Fruit fly (Drosophila melanogaster) whole organism, embryonic: ENCODE results near the gene CG14913.

Experiments used
- Adf1 ChIP-seq: fragments of 200-800 bp; sonication (Bioruptor generic); IDR thresholded peaks from 2 replicates; pipeline ENCODE4 v1.3.6; 2022; ENCODE audit warnings: missing biosample characterization, missing genetic modification characterization
- Awh ChIP-seq: fragments of 200-800 bp; sonication (Bioruptor generic); IDR thresholded peaks from 2 replicates; pipeline ENCODE4, ENCODE4 v1.3.6; 2022; ENCODE audit warnings: missing biosample characterization, missing genetic modification characterization
- B-H1 ChIP-seq: fragments of 200-800 bp; sonication (Bioruptor generic); IDR thresholded peaks from 3 replicates; pipeline ENCODE4 v1.3.6; 2022; ENCODE audit warnings: missing biosample characterization, missing genetic modification characterization
- CG10209 ChIP-seq: fragments of 200-800 bp; sonication (Bioruptor generic); optimal IDR thresholded peaks from 3 replicates; lab custom pipeline; 2017; ENCODE audit warnings: missing biosample characterization, mild to moderate bottlenecking, missing genetic modification characterization, missing genetic modification reagents
- CG10366 ChIP-seq: fragments of 200-800 bp; sonication (Bioruptor generic); IDR thresholded peaks from 2 replicates; pipeline ENCODE4 v1.3.6; 2022; ENCODE audit warnings: missing biosample characterization, missing genetic modification characterization
- CG10565 ChIP-seq: fragments of 200-800 bp; sonication (Bioruptor generic); optimal IDR thresholded peaks from 3 replicates; lab custom pipeline; 2016; ENCODE audit warnings: missing biosample characterization, mild to moderate bottlenecking, missing genetic modification characterization
- CG10654 ChIP-seq: fragments of 200-800 bp; sonication (Bioruptor generic); optimal IDR thresholded peaks from 2 replicates; lab custom pipeline; 2016; ENCODE audit warnings: missing biosample characterization, missing genetic modification characterization
- CG11085 ChIP-seq: fragments of 200-800 bp; sonication (Bioruptor generic); IDR thresholded peaks from 2 replicates; pipeline ENCODE4 v1.3.6; 2022; ENCODE audit warnings: missing biosample characterization, missing genetic modification characterization
- CG11456 ChIP-seq: fragments of 200-800 bp; sonication (Bioruptor generic); IDR thresholded peaks from 3 replicates; pipeline ENCODE4 v1.3.6; 2022; ENCODE audit warnings: missing biosample characterization, missing genetic modification characterization
- CG11560 ChIP-seq: fragments of 200-800 bp; sonication (Bioruptor generic); IDR thresholded peaks from 3 replicates; pipeline ENCODE4 v1.3.6; 2022; ENCODE audit warnings: missing biosample characterization, missing genetic modification characterization
- CG12299 ChIP-seq: fragments of 200-800 bp; sonication (Bioruptor generic); optimal IDR thresholded peaks from 2 replicates; lab custom pipeline; 2018; ENCODE audit warnings: missing biosample characterization, mild to moderate bottlenecking, missing genetic modification characterization
- CG12769 ChIP-seq: fragments of 200-800 bp; sonication (Bioruptor generic); optimal IDR thresholded peaks from 2 replicates; lab custom pipeline; 2019; ENCODE audit warnings: missing biosample characterization, mild to moderate bottlenecking, missing genetic modification characterization, moderate library complexity
- CG17802 ChIP-seq: fragments of 200-800 bp; sonication (Bioruptor generic); optimal IDR thresholded peaks from 2 replicates; lab custom pipeline; 2018; ENCODE audit warnings: missing biosample characterization, mild to moderate bottlenecking, missing genetic modification characterization, moderate library complexity
- CG2199 ChIP-seq: fragments of 200-800 bp; sonication (Bioruptor generic); IDR thresholded peaks from 3 replicates; pipeline ENCODE4 v1.3.6; 2022; ENCODE audit warnings: missing biosample characterization, missing genetic modification characterization
- CG2712 ChIP-seq: fragments of 200-800 bp; optimal IDR thresholded peaks from 3 replicates; lab custom pipeline; 2019; ENCODE audit warnings: missing biosample characterization, mild to moderate bottlenecking, missing genetic modification characterization, moderate library complexity
- CG4282 ChIP-seq: fragments of 200-800 bp; sonication (Bioruptor generic); optimal IDR thresholded peaks from 2 replicates; lab custom pipeline; 2016; ENCODE audit warnings: missing biosample characterization, missing genetic modification characterization
- CG4328 ChIP-seq: fragments of 200-800 bp; sonication (Bioruptor generic); optimal IDR thresholded peaks from 3 replicates; lab custom pipeline; 2017; ENCODE audit warnings: missing biosample characterization, missing genetic modification reagents, missing genetic modification characterization
- CG4707 ChIP-seq: fragments of 200-800 bp; sonication (Bioruptor generic); optimal IDR thresholded peaks from 2 replicates; lab custom pipeline; 2018; ENCODE audit warnings: missing biosample characterization, mild to moderate bottlenecking, missing genetic modification characterization, moderate library complexity
- CG4730 ChIP-seq: fragments of 200-800 bp; sonication (Bioruptor generic); IDR thresholded peaks from 2 replicates; pipeline ENCODE4 v1.3.6; 2022; ENCODE audit warnings: missing biosample characterization, missing genetic modification characterization
- CG5245 ChIP-seq: fragments of 200-800 bp; sonication (Bioruptor generic); optimal IDR thresholded peaks from 3 replicates; lab custom pipeline; 2016; ENCODE audit warnings: missing biosample characterization, missing genetic modification characterization
- CG6175 ChIP-seq: fragments of 200-800 bp; sonication (Bioruptor generic); IDR thresholded peaks from 3 replicates; pipeline ENCODE4 v1.3.6; 2022; ENCODE audit warnings: missing biosample characterization, missing genetic modification characterization
- CG6272 ChIP-seq: fragments of 200-800 bp; sonication (Bioruptor generic); IDR thresholded peaks from 2 replicates; pipeline ENCODE4 v1.3.6; 2022; ENCODE audit warnings: missing biosample characterization, missing genetic modification characterization
- CG6791 ChIP-seq: fragments of 200-800 bp; sonication (Bioruptor generic); IDR thresholded peaks from 3 replicates; pipeline ENCODE4 v1.3.6; 2022; ENCODE audit warnings: missing biosample characterization, missing genetic modification characterization; ENCODE audit not compliant: partially characterized antibody
- CG8281 ChIP-seq: fragments of 200-800 bp; sonication (Bioruptor generic); optimal IDR thresholded peaks from 2 replicates; lab custom pipeline; 2018; ENCODE audit warnings: missing biosample characterization, mild to moderate bottlenecking, missing genetic modification characterization, moderate library complexity
- CG9437 ChIP-seq: fragments of 200-800 bp; sonication (Bioruptor generic); optimal IDR thresholded peaks from 2 replicates; lab custom pipeline; 2018; ENCODE audit warnings: missing biosample characterization, mild to moderate bottlenecking, missing genetic modification characterization
- CG9817 ChIP-seq: fragments of 200-800 bp; sonication (Bioruptor generic); optimal IDR thresholded peaks from 2 replicates; lab custom pipeline; 2018; ENCODE audit warnings: missing biosample characterization, mild to moderate bottlenecking, missing genetic modification characterization, moderate library complexity
- CkIIα-i1 ChIP-seq: fragments of 200-800 bp; sonication (Bioruptor generic); IDR thresholded peaks from 2 replicates; pipeline ENCODE4 v1.3.6; 2022; ENCODE audit warnings: missing biosample characterization, missing genetic modification characterization
- Doc3 ChIP-seq: fragments of 200-800 bp; sonication (Bioruptor generic); IDR thresholded peaks from 3 replicates; pipeline ENCODE4 v1.3.6; 2022; ENCODE audit warnings: missing biosample characterization, missing genetic modification characterization; ENCODE audit not compliant: partially characterized antibody
- Drgx ChIP-seq: fragments of 200-800 bp; sonication (Bioruptor generic); IDR thresholded peaks from 2 replicates; pipeline ENCODE4 v1.3.6; 2022; ENCODE audit warnings: missing biosample characterization, missing genetic modification characterization
- Hmx ChIP-seq: fragments of 200-800 bp; sonication (Bioruptor generic); optimal IDR thresholded peaks from 2 replicates; lab custom pipeline; 2016; ENCODE audit warnings: missing biosample characterization, missing genetic modification characterization
- Hr78 ChIP-seq, 2 experiments: fragments of 200-800 bp in 1 of 2; fragments of >200 bp in 1 of 2; sonication (Bioruptor generic) in 1 of 2; optimal IDR thresholded peaks; 2 replicates each; lab custom pipeline; 2017 to 2019; ENCODE audit warnings: missing biosample characterization in 2 of 2, missing genetic modification characterization in 2 of 2, mild to moderate bottlenecking in 1 of 2, moderate library complexity in 1 of 2
- Jarid2 ChIP-seq: fragments of 200-800 bp; sonication (Bioruptor generic); optimal IDR thresholded peaks from 3 replicates; lab custom pipeline; 2017; ENCODE audit warnings: mild to moderate bottlenecking, missing biosample characterization, missing genetic modification reagents, missing genetic modification characterization
- Lpt ChIP-seq: fragments of >200 bp; optimal IDR thresholded peaks from 2 replicates; lab custom pipeline; 2018; ENCODE audit warnings: missing biosample characterization, missing genetic modification characterization
- Tbp ChIP-seq: fragments of >200 bp; optimal IDR thresholded peaks from 2 replicates; lab custom pipeline; 2018; ENCODE audit warnings: missing biosample characterization, missing genetic modification characterization
- ac ChIP-seq: fragments of 200-800 bp; sonication (Bioruptor generic); optimal IDR thresholded peaks from 3 replicates; lab custom pipeline; 2017; ENCODE audit warnings: missing biosample characterization, mild to moderate bottlenecking, missing genetic modification characterization
- az2 ChIP-seq: fragments of 200-800 bp; sonication (Bioruptor generic); optimal IDR thresholded peaks from 3 replicates; lab custom pipeline; 2016; ENCODE audit warnings: missing biosample characterization, missing genetic modification characterization
- crp ChIP-seq, 2 experiments: fragments of 200-800 bp; sonication (Bioruptor generic); optimal IDR thresholded peaks; 2 replicates in 1 of 2; 3 replicates in 1 of 2; lab custom pipeline; 2017; ENCODE audit warnings: missing biosample characterization in 2 of 2, missing genetic modification characterization in 2 of 2, mild to moderate bottlenecking in 1 of 2, moderate library complexity in 1 of 2
- ems ChIP-seq: fragments of 200-800 bp; sonication (Bioruptor generic); optimal IDR thresholded peaks from 3 replicates; lab custom pipeline; 2016; ENCODE audit warnings: missing biosample characterization, missing genetic modification characterization
- en ChIP-seq: fragments of 200-800 bp; sonication (Bioruptor generic); optimal IDR thresholded peaks from 2 replicates; lab custom pipeline; 2016; ENCODE audit warnings: missing biosample characterization, missing genetic modification characterization
- fd3F ChIP-seq: fragments of 200-800 bp; sonication (Bioruptor generic); optimal IDR thresholded peaks from 2 replicates; lab custom pipeline; 2018; ENCODE audit warnings: missing biosample characterization, mild to moderate bottlenecking, missing genetic modification characterization, moderate library complexity
- kni ChIP-seq: fragments of 200-800 bp; sonication (Bioruptor generic); optimal IDR thresholded peaks from 3 replicates; lab custom pipeline; 2017; ENCODE audit warnings: mild to moderate bottlenecking, missing biosample characterization, missing genetic modification reagents, missing genetic modification characterization
- nom ChIP-seq: fragments of 200-800 bp; sonication (Bioruptor generic); optimal IDR thresholded peaks from 2 replicates; lab custom pipeline; 2017; ENCODE audit warnings: missing biosample characterization, missing genetic modification characterization, mild to moderate bottlenecking, moderate library complexity, missing genetic modification reagents
- org-1 ChIP-seq: fragments of 200-800 bp; sonication (Bioruptor generic); optimal IDR thresholded peaks from 2 replicates; lab custom pipeline; 2017; ENCODE audit warnings: missing biosample characterization, missing genetic modification characterization
- prd ChIP-seq, 3 experiments: fragments of >200 bp in 2 of 3; fragments of 200-800 bp in 1 of 3; sonication (Bioruptor generic) in 1 of 3; optimal IDR thresholded peaks in 2 of 3; IDR thresholded peaks in 1 of 3; 2 replicates in 2 of 3; 3 replicates in 1 of 3; pipeline versions ENCODE4 v1.3.6 to Lab custom; 2017 to 2022; ENCODE audit warnings: missing biosample characterization in 1 of 3, missing genetic modification characterization in 1 of 3
- sc ChIP-seq, 3 experiments: fragments of >200 bp in 2 of 3; fragments of 200-800 bp in 1 of 3; sonication (Bioruptor generic) in 1 of 3; optimal IDR thresholded peaks; 2 replicates in 2 of 3; 3 replicates in 1 of 3; lab custom pipeline; 2017; ENCODE audit warnings: mild to moderate bottlenecking in 1 of 3, missing biosample characterization in 1 of 3, missing genetic modification characterization in 1 of 3, missing genetic modification reagents in 1 of 3
- schlank ChIP-seq: fragments of 200-800 bp; sonication (Bioruptor generic); optimal IDR thresholded peaks from 2 replicates; lab custom pipeline; 2018; ENCODE audit warnings: missing biosample characterization, mild to moderate bottlenecking, missing genetic modification characterization
- slp2 ChIP-seq: fragments of 200-800 bp; sonication (Bioruptor generic); optimal IDR thresholded peaks from 2 replicates; lab custom pipeline; 2016; ENCODE audit warnings: missing biosample characterization, missing genetic modification characterization
- so ChIP-seq: fragments of 200-800 bp; sonication (Bioruptor generic); IDR thresholded peaks from 3 replicates; pipeline ENCODE4 v1.3.6; 2022; ENCODE audit warnings: missing biosample characterization, missing genetic modification characterization
- sob ChIP-seq: fragments of 200-800 bp; sonication (Bioruptor generic); IDR thresholded peaks from 2 replicates; pipeline ENCODE4 v1.3.6; 2022; ENCODE audit warnings: missing biosample characterization, missing genetic modification characterization
- tup ChIP-seq: fragments of 200-800 bp; sonication (Bioruptor generic); optimal IDR thresholded peaks from 2 replicates; lab custom pipeline; 2016; ENCODE audit warnings: missing biosample characterization, mild to moderate bottlenecking, missing genetic modification characterization, moderate library complexity
- zfh1 ChIP-seq: fragments of 200-800 bp; sonication (Bioruptor generic); IDR thresholded peaks from 3 replicates; pipeline ENCODE4 v1.3.6; 2022; ENCODE audit warnings: missing biosample characterization, missing genetic modification characterization

CG14913 gene

DNA sequence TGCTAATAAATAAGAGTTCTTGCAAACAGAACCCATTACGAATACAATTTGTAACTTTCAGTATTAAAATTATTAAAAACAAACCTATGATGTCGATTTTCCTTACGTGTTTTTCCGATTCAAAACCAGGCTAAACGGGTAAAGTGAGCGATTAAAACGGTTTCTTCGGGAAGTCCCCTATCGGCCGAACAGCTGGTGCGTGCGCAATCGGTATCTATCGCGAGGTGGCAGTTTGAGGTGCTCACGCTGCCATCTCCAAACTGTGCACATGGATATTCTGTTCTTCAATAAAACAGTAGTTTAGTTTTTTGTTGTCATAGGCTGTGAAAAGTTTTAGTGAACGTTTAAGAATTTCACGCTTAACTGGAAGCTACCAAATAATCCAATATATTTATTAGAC lies 27.6 kb upstream of the CG14913 start, which contains the start of gene TTLL4A (continued):
- TF ChIP-seq CG8281 (tag; lab: Kevin White, UChicago) (no peak), az2 (GFP tag; lab: Kevin White, UChicago) (no peak), zfh1 (GFP tag; lab: Robert Waterston, UW) (no peak), B-H1 (no peak), CG12299 (no peak), prd (optimal IDR thresholded peaks at IDR 0.05; lab: Kevin White, UChicago) (no peak), prd (GFP tag; IDR thresholded peaks at IDR 0.05; lab: Robert Waterston, UW) (no peak), tup (GFP tag; lab: Kevin White, UChicago) (no peak), CG2712 (tag; lab: Kevin White, UChicago) (no peak), CG4730 (GFP tag; lab: Robert Waterston, UW) (no peak), CG11456 (no peak), CG11560 (no peak), en (GFP tag; lab: Kevin White, UChicago) (no peak), CG9437 (GFP tag; lab: Kevin White, UChicago) (peak; percentile 85), Hr78 (GFP tag; optimal IDR thresholded peaks at IDR 0.05; lab: Kevin White, UChicago) (no peak), ac (GFP tag; lab: Kevin White, UChicago) (no peak), CG10209 (GFP tag; lab: Kevin White, UChicago) (no peak), CG11085 (GFP tag; lab: Robert Waterston, UW) (no peak), Awh (GFP tag; lab: Robert Waterston, UW) (no peak), crp (GFP tag; optimal IDR thresholded peaks at IDR 0.05; lab: Kevin White, UChicago) (peak; percentile 64 to 94), Adf1 (GFP tag; lab: Robert Waterston, UW) (peak; percentile 18; the same call in 1 of the 2 replicates), nom (GFP tag; lab: Kevin White, UChicago) (no peak), CG12769 (no peak), CG5245 (GFP tag; lab: Kevin White, UChicago) (no peak), CG2199 (GFP tag; lab: Robert Waterston, UW) (no peak), CkIIα-i1 (GFP tag; lab: Robert Waterston, UW) (no peak), CG10366 (GFP tag; lab: Robert Waterston, UW) (no peak), org-1 (GFP tag; lab: Kevin White, UChicago) (no peak), fd3F (no peak), Jarid2 (GFP tag; lab: Kevin White, UChicago) (no peak), ems (GFP tag; lab: Kevin White, UChicago) (no peak), Doc3 (GFP tag; lab: Robert Waterston, UW) (peak; percentile 97), CG4328 (GFP tag; lab: Kevin White, UChicago) (no peak), Tbp (GFP tag; lab: Kevin White, UChicago) (no peak), CG10565 (GFP tag; lab: Kevin White, UChicago) (no peak), CG6175 (GFP tag; lab: Robert Waterston, UW) (no peak), schlank (tag; lab: Kevin White, UChicago) (no peak), CG6791 (GFP tag; lab: Robert Waterston, UW) (peak; percentile 99), so (GFP tag; lab: Robert Waterston, UW) (no peak), Hmx (GFP tag; lab: Kevin White, UChicago) (no peak), CG10654 (GFP tag; lab: Kevin White, UChicago) (no peak), CG9817 (tag; lab: Kevin White, UChicago) (no peak), Drgx (GFP tag; lab: Robert Waterston, UW) (no peak), CG4282 (GFP tag; lab: Kevin White, UChicago) (no peak), CG4707 (GFP tag; lab: Kevin White, UChicago) (no peak), CG17802 (tag; lab: Kevin White, UChicago) (no peak), sc (optimal IDR thresholded peaks at IDR 0.05; lab: Kevin White, UChicago) (no peak), sc (GFP tag; optimal IDR thresholded peaks at IDR 0.05; lab: Kevin White, UChicago) (no peak), sob (GFP tag; lab: Robert Waterston, UW) (no peak; the same call in 1 of the 2 replicates), kni (GFP tag; lab: Kevin White, UChicago) (no peak), CG6272 (GFP tag; lab: Robert Waterston, UW) (no peak), Lpt (GFP tag; lab: Kevin White, UChicago) (no peak), slp2 (GFP tag; lab: Kevin White, UChicago) (no peak)
